Fruit fly (Drosophila melanogaster): Measurements from ENCODE around the gene CG13601.

- TF ChIP-seq Snoo (tag; optimal IDR thresholded peaks at IDR 0.05): peak; percentile 40
- TF ChIP-seq D1 (tag; optimal IDR thresholded peaks at IDR 0.05): no peak
- no peak for TF ChIP-seq CG17806 (tag; optimal IDR thresholded peaks at IDR 0.05)
- TF ChIP-seq Ets98B (GFP tag; IDR thresholded peaks at IDR 0.05): peak; percentile 42
- TF ChIP-seq EcR (GFP tag; optimal IDR thresholded peaks at IDR 0.05): peak; percentile 5
- no peak for TF ChIP-seq CG10348 (GFP tag; IDR thresholded peaks at IDR 0.05)
- peak; percentile 58; the same call in 2 of the 3 replicates for TF ChIP-seq CG4496 (GFP tag; IDR thresholded peaks at IDR 0.05)
Measured at dm6 chr3R:23888273-23889220, 38.9 kb downstream of the CG13601 start.

Data from whole organism, pupa.